Worm (Caenorhabditis elegans): ENCODE measurements around the gene K03A11.4.

DNA sequence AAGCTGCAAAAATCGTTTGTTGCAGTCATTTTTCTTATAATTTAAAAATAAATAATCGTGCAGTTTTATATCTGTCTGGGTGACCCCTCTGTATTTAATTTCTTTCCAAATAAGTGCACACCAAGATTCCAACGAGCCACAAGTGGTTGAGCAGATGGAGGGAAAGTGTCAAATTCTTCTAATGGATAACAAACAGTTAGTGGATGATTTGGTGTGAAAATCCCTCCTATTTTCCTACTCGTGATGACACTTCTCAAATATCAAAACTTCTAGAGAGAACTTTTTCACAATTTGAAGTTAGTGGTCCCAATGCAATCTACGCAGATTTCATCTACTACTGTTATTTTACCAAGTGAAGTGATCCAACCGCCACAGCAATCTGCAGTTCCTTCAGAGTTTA lies 3.6 kb upstream of the K03A11.4 start, which contains the start of gene ceh-28:
- no peak for TF ChIP-seq dao-5 (tag; optimal IDR thresholded peaks at IDR 0.05)
- TF ChIP-seq him-1 (tag; optimal IDR thresholded peaks at IDR 0.05), result no peak
- TF ChIP-seq W03F9.2 (tag; optimal IDR thresholded peaks at IDR 0.05), result no peak

Data from whole organism, L4/young adult.